Fruit fly (Drosophila melanogaster): ENCODE measurements around the gene CG4461.
A peak's percentile ranks its signal among the peaks of the same experiment; 100 is the strongest.

CG4461 gene

DNA sequence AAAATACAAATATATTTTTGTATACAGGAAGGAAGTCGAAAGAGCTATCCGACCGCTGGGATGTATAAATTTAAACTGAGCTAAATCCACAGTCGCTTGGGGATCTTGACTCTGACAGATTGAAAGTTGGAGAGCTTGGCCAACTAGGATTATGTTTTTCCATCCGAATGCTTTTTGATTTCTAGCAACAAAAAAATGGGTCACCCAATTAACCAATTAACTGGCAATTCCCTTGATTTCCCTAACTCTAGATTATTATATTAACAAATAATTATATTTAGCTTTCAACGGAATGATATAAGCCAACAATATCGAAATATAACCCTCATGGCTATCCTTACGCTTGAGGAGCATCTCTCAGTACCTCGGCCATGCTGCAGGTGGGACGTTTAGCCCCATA, 42.1 kb downstream of the CG4461 start, which contains the start of gene CG3982:
Gene CG3982 (minus strand): TSS at position 101 of the 400 bp plus-strand sequence.
- TF ChIP-seq br (GFP tag; optimal IDR thresholded peaks at IDR 0.05) (no peak), CG32264 (GFP tag; optimal IDR thresholded peaks at IDR 0.05) (no peak), sv (GFP tag; optimal IDR thresholded peaks at IDR 0.05) (no peak), lola (GFP tag; optimal IDR thresholded peaks at IDR 0.05) (no peak), psq (GFP tag; optimal IDR thresholded peaks at IDR 0.05) (no peak), usp (GFP tag; optimal IDR thresholded peaks at IDR 0.05) (no peak), GATAd (GFP tag; optimal IDR thresholded peaks at IDR 0.05) (no peak), Hr83 (GFP tag; optimal IDR thresholded peaks at IDR 0.05; ENCODE audit: poor library complexity, severe bottlenecking) (no peak), Hnf4 (GFP tag; optimal IDR thresholded peaks at IDR 0.05) (no peak), Hr78 (GFP tag; optimal IDR thresholded peaks at IDR 0.05) (no peak)

DNA sequence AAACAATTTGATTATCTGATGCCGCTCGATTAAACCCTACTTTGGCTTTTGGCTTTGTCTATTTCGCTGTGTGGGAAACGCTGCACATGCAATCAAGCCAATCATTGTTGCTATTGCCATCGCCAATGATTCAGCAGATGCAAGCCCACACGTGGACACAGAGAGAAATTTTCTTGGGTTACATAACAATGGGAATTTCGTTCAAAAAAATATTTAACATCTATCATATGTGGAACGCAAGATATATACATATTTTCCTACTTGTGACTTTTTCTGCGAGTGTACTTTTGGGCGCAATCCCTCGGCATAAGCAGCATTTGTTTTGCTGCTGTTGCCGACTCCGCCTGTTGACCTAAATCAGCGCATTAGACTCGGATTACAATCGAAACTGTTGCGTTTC, 44.1 kb downstream of the CG4461 start:
- TF ChIP-seq h (GFP tag; optimal IDR thresholded peaks at IDR 0.05) (peak; percentile 37), Abd-B (GFP tag; optimal IDR thresholded peaks at IDR 0.05) (no peak), dsf (GFP tag; optimal IDR thresholded peaks at IDR 0.05; ENCODE audit: borderline replicate concordance) (no peak), Mio (GFP tag; optimal IDR thresholded peaks at IDR 0.05) (no peak), Jra (GFP tag; optimal IDR thresholded peaks at IDR 0.05) (no peak), Dif (GFP tag; optimal IDR thresholded peaks at IDR 0.05; ENCODE audit: partially characterized antibody) (no peak), Vsx2 (GFP tag; optimal IDR thresholded peaks at IDR 0.05; ENCODE audit: partially characterized antibody) (no peak), fru (GFP tag; optimal IDR thresholded peaks at IDR 0.05) (no peak), OdsH (GFP tag; optimal IDR thresholded peaks at IDR 0.05) (no peak)

DNA sequence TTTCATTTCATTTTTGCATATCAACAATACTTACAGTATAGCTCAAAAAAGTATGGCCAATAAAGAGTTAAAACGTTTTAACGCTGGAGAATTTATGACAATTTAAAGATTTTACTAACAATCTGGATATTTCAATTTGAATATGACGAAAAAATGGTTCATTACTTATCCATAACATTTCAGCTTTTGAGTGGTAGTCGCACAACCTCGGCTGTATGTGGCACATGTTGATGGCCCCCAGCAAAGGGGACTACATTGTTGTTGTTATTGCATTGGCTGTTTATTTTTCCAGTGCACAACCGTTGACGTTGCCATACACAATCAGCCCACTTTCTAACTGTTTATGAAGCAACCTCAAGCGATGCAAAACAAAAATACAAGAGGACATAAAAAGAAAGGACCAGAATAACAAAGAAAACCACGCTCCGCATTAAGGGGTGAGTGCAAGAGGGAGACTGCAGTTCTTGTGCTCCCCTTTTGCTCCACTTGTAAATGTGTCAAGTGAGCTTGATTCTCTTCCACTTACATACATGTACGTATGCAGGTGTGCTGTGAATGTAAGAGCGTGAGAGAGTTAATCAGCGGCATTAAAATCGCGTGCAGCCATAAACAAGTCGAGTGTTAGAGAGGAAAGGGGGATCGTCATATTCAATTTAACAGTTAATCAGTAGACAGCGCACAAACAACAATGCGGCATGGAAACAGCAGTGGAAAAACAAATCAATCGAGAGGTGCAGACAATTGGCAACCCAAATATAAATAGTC, 45.0 kb downstream of the CG4461 start:
- TF ChIP-seq CG32264 (GFP tag; optimal IDR thresholded peaks at IDR 0.05) (peak; percentile 86), tai (GFP tag; optimal IDR thresholded peaks at IDR 0.05) (peak; percentile 78), Myc (optimal IDR thresholded peaks at IDR 0.05) (no peak), pan (optimal IDR thresholded peaks at IDR 0.05) (no peak), brk (GFP tag; optimal IDR thresholded peaks at IDR 0.05) (peak; percentile 38), h (GFP tag; optimal IDR thresholded peaks at IDR 0.05) (peak; percentile 90), GATAd (GFP tag; optimal IDR thresholded peaks at IDR 0.05) (peak; percentile 12), Dif (GFP tag; optimal IDR thresholded peaks at IDR 0.05; ENCODE audit: partially characterized antibody) (no peak), dsf (GFP tag; optimal IDR thresholded peaks at IDR 0.05; ENCODE audit: borderline replicate concordance) (peak; percentile 27), rgr (GFP tag; optimal IDR thresholded peaks at IDR 0.05) (peak; percentile 88), Abd-B (GFP tag; optimal IDR thresholded peaks at IDR 0.05) (no peak), foxo (GFP tag; optimal IDR thresholded peaks at IDR 0.05) (peak; percentile 60 to 92), br (GFP tag; optimal IDR thresholded peaks at IDR 0.05) (peak; percentile 95), dmrt93B (GFP tag; optimal IDR thresholded peaks at IDR 0.05) (peak; percentile 80), N (GFP tag; optimal IDR thresholded peaks at IDR 0.05) (no peak), Hr78 (GFP tag; optimal IDR thresholded peaks at IDR 0.05) (no peak), ey (GFP tag; optimal IDR thresholded peaks at IDR 0.05) (peak; percentile 93), Vsx2 (GFP tag; optimal IDR thresholded peaks at IDR 0.05; ENCODE audit: partially characterized antibody) (no peak), lola (GFP tag; optimal IDR thresholded peaks at IDR 0.05) (no peak), Jra (GFP tag; optimal IDR thresholded peaks at IDR 0.05) (peak; percentile 88), Sp1 (GFP tag; optimal IDR thresholded peaks at IDR 0.05) (peak; percentile 90), CG9705 (GFP tag; optimal IDR thresholded peaks at IDR 0.05) (peak; percentile 62), Dfd (GFP tag; optimal IDR thresholded peaks at IDR 0.05) (no peak), woc (GFP tag; optimal IDR thresholded peaks at IDR 0.05) (peak; percentile 77), HLH106 (tag; optimal IDR thresholded peaks at IDR 0.05) (peak; percentile 91), Rel (GFP tag; optimal IDR thresholded peaks at IDR 0.05) (peak; percentile 46), Rel (tag; optimal IDR thresholded peaks at IDR 0.05) (peak; percentile 66), Mio (GFP tag; optimal IDR thresholded peaks at IDR 0.05) (peak; percentile 27), psq (GFP tag; optimal IDR thresholded peaks at IDR 0.05) (peak; percentile 86), Hr83 (GFP tag; optimal IDR thresholded peaks at IDR 0.05; ENCODE audit: poor library complexity, severe bottlenecking) (no peak), dl (GFP tag; optimal IDR thresholded peaks at IDR 0.05; ENCODE audit: insufficient read depth in 1 of 2, partially characterized antibody in 2 of 2) (no peak), Hnf4 (GFP tag; optimal IDR thresholded peaks at IDR 0.05) (peak; percentile 87), jim (GFP tag; optimal IDR thresholded peaks at IDR 0.05) (no peak), fru (GFP tag; optimal IDR thresholded peaks at IDR 0.05) (peak; percentile 94), usp (GFP tag; optimal IDR thresholded peaks at IDR 0.05) (no peak), sv (GFP tag; optimal IDR thresholded peaks at IDR 0.05) (no peak), sage (GFP tag; optimal IDR thresholded peaks at IDR 0.05) (peak; percentile 71), CrebA (GFP tag; optimal IDR thresholded peaks at IDR 0.05; ENCODE audit: borderline replicate concordance) (no peak), OdsH (GFP tag; optimal IDR thresholded peaks at IDR 0.05) (peak; percentile 90)

Data from whole organism, wandering third instar larva.